Fruit fly (Drosophila melanogaster) whole organism: ENCODE measurements around the gene CG4730.

Experiments
- CG8478 ChIP-seq: fragments of >200 bp; optimal IDR thresholded peaks from 2 replicates; lab custom pipeline; 2018; ENCODE audit warnings: inconsistent platforms
- EcR ChIP-seq, 2 experiments: fragments of >200 bp; optimal IDR thresholded peaks; 2 replicates each; lab custom pipeline; 2017; ENCODE audit warnings: missing biosample characterization in 2 of 2, missing genetic modification characterization in 2 of 2, missing genetic modification reagents in 2 of 2
- pan ChIP-seq: fragments of >200 bp; optimal IDR thresholded peaks from 2 replicates; lab custom pipeline; 2017
- psq ChIP-seq: fragments of >200 bp; optimal IDR thresholded peaks from 2 replicates; lab custom pipeline; 2017
- usp ChIP-seq: fragments of >200 bp; optimal IDR thresholded peaks from 2 replicates; lab custom pipeline; 2017; ENCODE audit warnings: missing biosample characterization, missing genetic modification characterization, mixed read lengths

DNA sequence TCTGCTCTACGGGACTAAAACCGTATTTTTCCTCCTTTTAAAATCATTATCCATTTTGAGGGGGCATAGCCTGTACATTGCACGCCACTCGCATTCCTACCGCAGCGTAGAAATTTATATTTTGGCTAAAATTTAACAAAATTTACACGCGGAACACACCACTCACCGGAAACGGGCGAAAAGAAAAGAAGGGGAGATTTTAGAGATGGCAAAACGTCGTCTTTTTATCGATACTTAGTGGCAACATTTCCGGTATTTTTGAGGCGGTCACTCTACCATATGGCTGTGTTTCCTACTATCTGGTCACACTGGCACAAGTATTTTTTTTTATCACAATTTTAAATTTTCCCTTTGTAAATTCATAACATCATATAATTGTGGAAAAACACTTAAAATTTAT, 6.4 kb upstream of the CG4730 start, which contains the start of gene RpL27:
- no peak for TF ChIP-seq pan (lab: Kevin White, UChicago)
- no peak for TF ChIP-seq usp
- no peak for TF ChIP-seq psq (lab: Kevin White, UChicago)
- TF ChIP-seq CG8478 (lab: Kevin White, UChicago): no peak
- TF ChIP-seq EcR (GFP tag; optimal IDR thresholded peaks at IDR 0.05; lab: Kevin White, UChicago): no peak
